Fruit fly (Drosophila melanogaster) whole organism, prepupa: ENCODE data around the gene alpha-Man-Ia.
A peak's percentile ranks its signal among the peaks of the same experiment; 100 is the strongest.

Experiments
- Blimp-1 ChIP-seq: fragments of 200-800 bp; sonication (Bioruptor generic); optimal IDR thresholded peaks from 3 replicates; lab custom pipeline; 2017; ENCODE audit warnings: missing biosample characterization, missing genetic modification characterization, mild to moderate bottlenecking, moderate library complexity, missing genetic modification reagents
- CG10669 ChIP-seq: fragments of 200-800 bp; sonication (Bioruptor generic); optimal IDR thresholded peaks from 3 replicates; lab custom pipeline; 2018; ENCODE audit warnings: missing biosample characterization, mild to moderate bottlenecking, missing genetic modification characterization, moderate library complexity
- CG11294 ChIP-seq: fragments of 200-800 bp; sonication (Bioruptor generic); IDR thresholded peaks from 2 replicates; pipeline ENCODE4 v1.3.6; 2022; ENCODE audit warnings: missing biosample characterization, missing genetic modification characterization
- CG1621 ChIP-seq: fragments of 200-800 bp; sonication (Bioruptor generic); optimal IDR thresholded peaks from 3 replicates; lab custom pipeline; 2018; ENCODE audit warnings: missing biosample characterization, mild to moderate bottlenecking, missing genetic modification characterization
- CG31627 ChIP-seq: fragments of 200-800 bp; sonication (Bioruptor generic); optimal IDR thresholded peaks from 3 replicates; lab custom pipeline; 2016; ENCODE audit warnings: missing biosample characterization, missing genetic modification characterization
- CG32006 ChIP-seq: fragments of 200-800 bp; sonication (Bioruptor generic); optimal IDR thresholded peaks from 3 replicates; lab custom pipeline; 2017; ENCODE audit warnings: missing biosample characterization, mild to moderate bottlenecking, missing genetic modification characterization
- CG3919 ChIP-seq: fragments of 200-800 bp; sonication (Bioruptor generic); optimal IDR thresholded peaks from 3 replicates; lab custom pipeline; 2016; ENCODE audit warnings: missing biosample characterization, missing genetic modification characterization
- CG4318 ChIP-seq: fragments of 200-800 bp; sonication (Bioruptor generic); optimal IDR thresholded peaks from 3 replicates; lab custom pipeline; 2017; ENCODE audit warnings: missing biosample characterization, mild to moderate bottlenecking, missing genetic modification characterization
- CG6276 ChIP-seq: fragments of 200-800 bp; sonication (Bioruptor generic); optimal IDR thresholded peaks from 2 replicates; lab custom pipeline; 2017; ENCODE audit warnings: missing biosample characterization, mild to moderate bottlenecking, missing genetic modification characterization
- CG6808 ChIP-seq: fragments of 200-800 bp; sonication (Bioruptor generic); optimal IDR thresholded peaks from 3 replicates; lab custom pipeline; 2017; ENCODE audit warnings: missing biosample characterization, missing genetic modification characterization, mild to moderate bottlenecking, moderate library complexity, missing genetic modification reagents
- CG6854 ChIP-seq: fragments of 200-800 bp; sonication (Bioruptor generic); optimal IDR thresholded peaks from 2 replicates; lab custom pipeline; 2017; ENCODE audit warnings: missing biosample characterization, mild to moderate bottlenecking, missing genetic modification characterization
- CG8119 ChIP-seq: fragments of 200-800 bp; sonication (Bioruptor generic); IDR thresholded peaks from 3 replicates; pipeline ENCODE4 v1.3.6; 2022; ENCODE audit warnings: missing biosample characterization, missing genetic modification characterization
- CG8319 ChIP-seq: fragments of 200-800 bp; sonication (Bioruptor generic); optimal IDR thresholded peaks from 3 replicates; lab custom pipeline; 2016; ENCODE audit warnings: missing biosample characterization, missing genetic modification characterization
- CG9139 ChIP-seq: fragments of 200-800 bp; sonication (Bioruptor generic); optimal IDR thresholded peaks from 3 replicates; lab custom pipeline; 2017; ENCODE audit warnings: missing biosample characterization, mild to moderate bottlenecking, missing genetic modification characterization
- Eip75B ChIP-seq: fragments of 200-800 bp; sonication (Bioruptor generic); optimal IDR thresholded peaks from 3 replicates; lab custom pipeline; 2016; ENCODE audit warnings: missing biosample characterization, missing genetic modification characterization
- Eip78C ChIP-seq: fragments of 200-800 bp; sonication (Bioruptor generic); peaks from one replicate; lab custom pipeline; 2016; ENCODE audit warnings: missing biosample characterization, missing genetic modification characterization
- Ets21C ChIP-seq: fragments of 200-800 bp; sonication (Bioruptor generic); optimal IDR thresholded peaks from 3 replicates; lab custom pipeline; 2016; ENCODE audit warnings: missing biosample characterization, missing genetic modification characterization
- Gug ChIP-seq: fragments of 200-800 bp; sonication (Bioruptor generic); IDR thresholded peaks from 2 replicates; pipeline ENCODE4 v1.3.6; 2022; ENCODE audit warnings: missing biosample characterization, missing genetic modification characterization
- Hr38 ChIP-seq: sonication (Bioruptor generic); optimal IDR thresholded peaks from 2 replicates; lab custom pipeline; 2016; ENCODE audit warnings: missing biosample characterization, missing genetic modification characterization
- Lpt ChIP-seq: fragments of 200-800 bp; sonication (Bioruptor generic); optimal IDR thresholded peaks from 3 replicates; lab custom pipeline; 2016; ENCODE audit warnings: missing biosample characterization, missing genetic modification characterization
- Sox14 ChIP-seq: fragments of 200-800 bp; sonication (Bioruptor generic); optimal IDR thresholded peaks from 3 replicates; lab custom pipeline; 2016; ENCODE audit warnings: missing biosample characterization, missing genetic modification characterization
- achi ChIP-seq: fragments of 200-800 bp; sonication (Bioruptor generic); optimal IDR thresholded peaks from 3 replicates; lab custom pipeline; 2016; ENCODE audit warnings: missing biosample characterization, missing genetic modification characterization
- acj6 ChIP-seq: fragments of 200-800 bp; sonication (Bioruptor generic); optimal IDR thresholded peaks from 3 replicates; lab custom pipeline; 2016; ENCODE audit warnings: missing biosample characterization, missing genetic modification characterization
- dsx ChIP-seq: fragments of 200-800 bp; optimal IDR thresholded peaks from 3 replicates; lab custom pipeline; 2019; ENCODE audit warnings: missing biosample characterization, mild to moderate bottlenecking, missing genetic modification characterization, moderate library complexity; ENCODE audit not compliant: poor library complexity, severe bottlenecking
- esn ChIP-seq: fragments of 200-800 bp; sonication (Bioruptor generic); optimal IDR thresholded peaks from 2 replicates; lab custom pipeline; 2016; ENCODE audit warnings: missing biosample characterization, mild to moderate bottlenecking, missing genetic modification characterization, moderate library complexity
- fd59A ChIP-seq: fragments of 200-800 bp; sonication (Bioruptor generic); optimal IDR thresholded peaks from 2 replicates; lab custom pipeline; 2017; ENCODE audit warnings: missing biosample characterization, mild to moderate bottlenecking, missing genetic modification characterization, missing genetic modification reagents
- fd85E ChIP-seq: fragments of 200-800 bp; sonication (Bioruptor generic); optimal IDR thresholded peaks from 3 replicates; lab custom pipeline; 2016; ENCODE audit warnings: missing biosample characterization, missing genetic modification characterization
- fkh ChIP-seq: fragments of 200-800 bp; sonication (Bioruptor generic); optimal IDR thresholded peaks from 3 replicates; lab custom pipeline; 2017; ENCODE audit warnings: missing biosample characterization, mild to moderate bottlenecking, missing genetic modification characterization, moderate library complexity
- lz ChIP-seq: fragments of 200-800 bp; sonication (Bioruptor generic); optimal IDR thresholded peaks from 3 replicates; lab custom pipeline; 2016; ENCODE audit warnings: missing biosample characterization, missing genetic modification characterization
- pdm3 ChIP-seq: fragments of 200-800 bp; sonication (Bioruptor generic); optimal IDR thresholded peaks from 3 replicates; lab custom pipeline; 2016; ENCODE audit warnings: missing biosample characterization, missing genetic modification characterization
- ss ChIP-seq, 2 experiments: fragments of 200-800 bp; sonication (Bioruptor generic); optimal IDR thresholded peaks; 2 replicates in 1 of 2; 3 replicates in 1 of 2; lab custom pipeline; 2017 to 2018; ENCODE audit warnings: mild to moderate bottlenecking in 2 of 2, missing biosample characterization in 2 of 2, missing genetic modification characterization in 2 of 2, moderate library complexity in 1 of 2
- svp ChIP-seq: fragments of 200-800 bp; sonication (Bioruptor generic); peaks from one replicate; lab custom pipeline; 2016; ENCODE audit warnings: missing biosample characterization, missing genetic modification characterization
- topi ChIP-seq: fragments of 200-800 bp; sonication (Bioruptor generic); optimal IDR thresholded peaks from 3 replicates; lab custom pipeline; 2016; ENCODE audit warnings: missing biosample characterization, missing genetic modification characterization
- vri ChIP-seq: fragments of 200-800 bp; sonication (Bioruptor generic); optimal IDR thresholded peaks from 3 replicates; lab custom pipeline; 2016; ENCODE audit warnings: missing biosample characterization, mild to moderate bottlenecking, missing genetic modification characterization

alpha-Man-Ia gene

DNA sequence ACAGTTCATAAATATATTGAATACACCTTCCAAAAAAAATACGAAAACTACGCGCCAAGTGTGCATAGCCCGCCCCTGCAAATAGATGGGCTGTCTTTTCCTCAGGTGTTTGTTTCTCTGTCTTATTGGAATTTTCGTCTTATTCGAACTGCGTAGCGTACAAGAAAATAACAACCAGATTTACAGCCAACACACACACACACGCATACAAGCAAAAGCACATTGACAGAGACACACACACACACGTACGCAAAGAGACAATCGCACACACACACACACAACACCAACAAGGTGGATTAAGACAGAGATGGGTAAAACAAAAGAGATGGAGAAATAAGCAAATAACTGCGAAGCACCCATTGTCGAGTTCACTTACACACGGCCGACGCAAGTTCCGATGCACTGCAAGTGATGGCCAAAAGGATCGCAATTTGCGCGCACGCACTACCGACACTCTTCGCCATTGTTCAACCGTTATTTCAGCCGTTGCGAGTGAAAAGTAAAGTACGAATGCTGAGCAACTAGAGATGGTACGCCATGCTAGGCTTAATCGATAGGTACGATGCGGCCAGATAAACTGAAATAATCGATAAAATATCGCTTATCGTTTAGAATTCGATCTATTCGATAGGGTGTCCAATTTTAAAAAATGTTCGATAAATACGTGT lies 40.1 kb upstream of the alpha-Man-Ia start (continued):
- TF ChIP-seq CG31627 (GFP tag; lab: Kevin White, UChicago) (no peak), fd59A (GFP tag; lab: Kevin White, UChicago) (no peak), Eip78C (GFP tag; lab: Kevin White, UChicago) (peak; percentile 89), Blimp-1 (GFP tag; lab: Kevin White, UChicago) (no peak), topi (GFP tag; lab: Kevin White, UChicago) (peak; percentile 25), achi (peak; percentile 36), fkh (GFP tag; lab: Kevin White, UChicago) (peak; percentile 89), CG1621 (tag; lab: Kevin White, UChicago) (no peak), CG11294 (GFP tag; lab: Robert Waterston, UW) (no peak), Hr38 (GFP tag; lab: Kevin White, UChicago) (no peak), CG6276 (peak; percentile 2), Ets21C (GFP tag; lab: Kevin White, UChicago) (no peak), CG6808 (no peak), vri (GFP tag; lab: Kevin White, UChicago) (peak; percentile 43), esn (GFP tag; lab: Kevin White, UChicago) (peak; percentile 22), CG8319 (no peak), pdm3 (GFP tag; lab: Kevin White, UChicago) (peak; percentile 18), CG32006 (no peak), fd85E (GFP tag; lab: Kevin White, UChicago) (no peak), ss (GFP tag; optimal IDR thresholded peaks at IDR 0.05; lab: Kevin White, UChicago) (peak; percentile 58 to 63)

dm6 chrX:10364556-10365227 lies 38.9 kb upstream of the alpha-Man-Ia start:
- TF ChIP-seq Eip75B (GFP tag; lab: Kevin White, UChicago): no peak
- TF ChIP-seq Eip78C (GFP tag; lab: Kevin White, UChicago): peak; percentile 69
- TF ChIP-seq CG9139 (GFP tag; lab: Kevin White, UChicago): no peak
- TF ChIP-seq fd59A (GFP tag; lab: Kevin White, UChicago): no peak
- no peak for TF ChIP-seq Lpt (GFP tag; lab: Kevin White, UChicago)
- peak; percentile 11 for TF ChIP-seq CG3919
- no peak for TF ChIP-seq vri (GFP tag; lab: Kevin White, UChicago)
- no peak for TF ChIP-seq CG6854 (GFP tag; lab: Kevin White, UChicago)
- no peak for TF ChIP-seq CG32006
- peak; percentile 33 for TF ChIP-seq Gug (GFP tag; lab: Robert Waterston, UW)
- TF ChIP-seq ss (GFP tag; optimal IDR thresholded peaks at IDR 0.05; lab: Kevin White, UChicago): peak in 1 of 2 experiments; percentile 23
- no peak for TF ChIP-seq pdm3 (GFP tag; lab: Kevin White, UChicago)
- peak; percentile 78 for TF ChIP-seq fkh (GFP tag; lab: Kevin White, UChicago)
- TF ChIP-seq CG31627 (GFP tag; lab: Kevin White, UChicago): no peak
- TF ChIP-seq lz (GFP tag; lab: Kevin White, UChicago): no peak
- peak; percentile 65 for TF ChIP-seq Sox14
- TF ChIP-seq svp (GFP tag; lab: Kevin White, UChicago): peak; percentile 75
- TF ChIP-seq CG10669 (GFP tag; lab: Kevin White, UChicago): no peak
- TF ChIP-seq CG4318: no peak
- peak; percentile 15 for TF ChIP-seq dsx (GFP tag; lab: Kevin White, UChicago)
- TF ChIP-seq CG8119 (GFP tag; lab: Robert Waterston, UW): no peak
- TF ChIP-seq acj6: peak; percentile 13
